Worm (Caenorhabditis elegans): ENCODE measurements around the gene Y38H8A.4.

Gene Y38H8A.4

DNA sequence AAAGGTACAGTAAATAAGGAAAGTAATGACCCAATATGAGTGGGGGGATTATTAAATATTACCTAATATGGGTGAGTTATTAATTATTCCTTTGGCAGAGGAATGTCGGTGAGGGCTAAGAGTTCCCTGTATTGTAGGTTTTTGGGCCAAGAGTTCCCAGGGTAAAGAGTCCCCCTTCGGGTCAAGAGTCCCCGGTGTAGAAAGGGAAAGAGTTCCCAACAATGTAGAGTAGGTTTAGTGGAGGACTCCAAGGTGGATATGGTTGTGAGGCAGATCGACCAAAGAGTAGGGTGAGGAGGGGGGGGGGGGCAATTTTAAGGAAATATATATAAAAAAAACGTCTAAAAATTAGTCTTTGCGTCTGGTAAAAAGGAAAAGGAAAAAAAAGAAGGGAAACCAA, 15.3 kb downstream of the Y38H8A.4 start:
- TF ChIP-seq B0019.2 (GFP tag; conservative IDR thresholded peaks at IDR 0.05): no peak
- TF ChIP-seq aptf-2 (GFP tag; conservative IDR thresholded peaks at IDR 0.05): no peak
- TF ChIP-seq rcor-1 (GFP tag; IDR thresholded peaks at IDR 0.05): no peak
- TF ChIP-seq attf-6 (GFP tag; IDR thresholded peaks at IDR 0.05): peak; percentile 33; the same call in 1 of the 2 replicates
- peak; percentile 51; the same call in 1 of the 2 replicates for TF ChIP-seq madf-6 (GFP tag; IDR thresholded peaks at IDR 0.05)
- TF ChIP-seq cebp-2 (GFP tag; IDR thresholded peaks at IDR 0.05): 0 out of 2 replicates have a peak, but pooled peaks have one; percentile 69
- 0 out of 2 replicates have a peak, but pooled peaks have one; percentile 30 for TF ChIP-seq D2030.7 (GFP tag; IDR thresholded peaks at IDR 0.05)
- TF ChIP-seq efl-1 (GFP tag; optimal IDR thresholded peaks at IDR 0.05): no peak
- 0 out of 2 replicates have a peak, but pooled peaks have one; percentile 44 for TF ChIP-seq ceh-40 (GFP tag; IDR thresholded peaks at IDR 0.05)

DNA sequence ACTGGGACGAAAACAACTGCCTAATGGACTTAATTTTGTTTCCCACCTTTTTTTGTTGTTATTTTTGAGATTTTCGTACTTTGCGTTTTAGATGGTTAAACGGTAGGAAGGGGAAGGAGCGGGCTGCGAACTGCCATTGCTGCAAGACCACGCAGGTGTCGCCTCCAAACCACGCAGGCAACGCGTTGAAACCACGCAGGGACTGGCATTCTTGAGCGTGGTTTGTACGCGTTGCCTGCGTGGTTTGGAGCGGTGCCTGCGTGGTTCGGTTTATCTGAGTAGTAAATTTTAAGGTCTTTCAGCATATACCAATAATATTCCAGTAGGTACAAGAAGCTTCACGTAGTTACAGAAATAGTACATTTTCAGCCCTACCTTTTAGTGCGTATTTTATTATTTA, 16.0 kb downstream of the Y38H8A.4 start:
- TF ChIP-seq ztf-25 (GFP tag; IDR thresholded peaks at IDR 0.05) (0 out of 2 replicates have a peak, but pooled peaks have one; percentile 44), cebp-2 (GFP tag; IDR thresholded peaks at IDR 0.05) (peak; percentile 91), Y95B8A.8 (GFP tag; IDR thresholded peaks at IDR 0.05) (0 out of 2 replicates have a peak, but pooled peaks have one; percentile 12)

DNA sequence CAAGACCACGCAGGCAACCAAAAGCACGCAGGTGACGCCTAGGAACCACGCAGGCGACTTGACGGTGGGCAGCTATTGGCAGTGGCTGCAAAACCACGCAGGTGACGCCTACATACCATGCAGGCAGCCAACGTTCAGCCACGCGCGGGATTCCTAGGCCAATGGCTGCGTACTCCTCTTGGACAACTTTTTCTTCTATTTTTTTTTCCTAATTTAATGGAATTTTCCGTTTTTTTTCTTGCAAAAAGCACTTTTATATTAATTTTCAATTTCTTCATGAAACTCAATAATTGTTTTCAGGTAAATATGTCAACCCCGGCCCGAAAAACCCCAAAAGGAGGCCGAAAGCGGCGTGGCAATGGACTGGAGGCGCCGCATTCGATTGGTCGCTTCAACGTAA, 17.0 kb downstream of the Y38H8A.4 start, which contains the start of gene Y38H8A.7:
Gene Y38H8A.7, plus strand, starts transcription at position 301 of the 400 bp plus-strand sequence.
- TF ChIP-seq egrh-3 (GFP tag; IDR thresholded peaks at IDR 0.05) (peak; percentile 25; the same call in 1 of the 2 replicates), dox-1 (GFP tag; IDR thresholded peaks at IDR 0.05) (peak; percentile 42; the same call in 1 of the 2 replicates)

- no peak for TF ChIP-seq madf-6 (GFP tag; IDR thresholded peaks at IDR 0.05)
- TF ChIP-seq lin-54 (GFP tag; optimal IDR thresholded peaks at IDR 0.05): no peak
- no peak for TF ChIP-seq ceh-100 (GFP tag; IDR thresholded peaks at IDR 0.05)
- no peak for TF ChIP-seq B0035.1 (tag; optimal IDR thresholded peaks at IDR 0.05)
- TF ChIP-seq C06A6.2 (GFP tag; conservative IDR thresholded peaks at IDR 0.05): no peak
- TF ChIP-seq ceh-91 (GFP tag; IDR thresholded peaks at IDR 0.05): no peak
Measured at ce11 chrIV:13454698-13455097, 17.5 kb downstream of the Y38H8A.4 start, which contains the start of gene uso-1. TSS of gene uso-1 (minus strand) at chrIV:13454798.

ce11 chrIV:13453509-13453908, 18.7 kb downstream of the Y38H8A.4 start:
- TF ChIP-seq hmg-20 (GFP tag; IDR thresholded peaks at IDR 0.05): no peak
- TF ChIP-seq let-607 (tag; optimal IDR thresholded peaks at IDR 0.05): peak; percentile 75 to 93
- peak; percentile 88 for TF ChIP-seq mcd-1 (GFP tag; IDR thresholded peaks at IDR 0.05)
- TF ChIP-seq ztf-18 (tag; optimal IDR thresholded peaks at IDR 0.05): peak; percentile 18
- no peak for TF ChIP-seq snpc-4 (GFP tag; optimal IDR thresholded peaks at IDR 0.05)
- TF ChIP-seq snpc-4 (tag; optimal IDR thresholded peaks at IDR 0.05): peak in 1 of 4 experiments; percentile 39
- TF ChIP-seq B0261.1 (tag; optimal IDR thresholded peaks at IDR 0.05): no peak

ce11 chrIV:13450740-13451139, 21.4 kb downstream of the Y38H8A.4 start:
- TF ChIP-seq nfya-1 (tag; optimal IDR thresholded peaks at IDR 0.05; ENCODE audit: borderline replicate concordance, insufficient read depth) (no peak), Y56A3A.18 (GFP tag; IDR thresholded peaks at IDR 0.05) (no peak), B0261.1 (tag; optimal IDR thresholded peaks at IDR 0.05) (no peak), zim-3 (tag; optimal IDR thresholded peaks at IDR 0.05) (no peak), chd-7 (tag; optimal IDR thresholded peaks at IDR 0.05) (no peak), rec-8 (tag; optimal IDR thresholded peaks at IDR 0.05) (no peak), zfh-2 (GFP tag; conservative IDR thresholded peaks at IDR 0.05) (no peak), akir-1 (GFP tag; optimal IDR thresholded peaks at IDR 0.05) (no peak), rpc-1 (optimal IDR thresholded peaks at IDR 0.05) (no peak), rpc-1 (tag; optimal IDR thresholded peaks at IDR 0.05) (no peak), Y67H2A.10 (GFP tag; conservative IDR thresholded peaks at IDR 0.05) (no peak), hlh-12 (tag; optimal IDR thresholded peaks at IDR 0.05) (no peak), lsl-1 (GFP tag; optimal IDR thresholded peaks at IDR 0.05) (peak; percentile 59), B0336.3 (GFP tag; IDR thresholded peaks at IDR 0.05) (no peak), pbrm-1 (GFP tag; IDR thresholded peaks at IDR 0.05) (no peak), lin-26 (GFP tag; IDR thresholded peaks at IDR 0.05) (no peak), ceh-100 (GFP tag; IDR thresholded peaks at IDR 0.05) (no peak), aptf-2 (GFP tag; conservative IDR thresholded peaks at IDR 0.05) (peak; percentile 84)

Data from whole organism, young adult.